Worm (Caenorhabditis elegans): Measurements from ENCODE around the gene F47C12.7.

DNA sequence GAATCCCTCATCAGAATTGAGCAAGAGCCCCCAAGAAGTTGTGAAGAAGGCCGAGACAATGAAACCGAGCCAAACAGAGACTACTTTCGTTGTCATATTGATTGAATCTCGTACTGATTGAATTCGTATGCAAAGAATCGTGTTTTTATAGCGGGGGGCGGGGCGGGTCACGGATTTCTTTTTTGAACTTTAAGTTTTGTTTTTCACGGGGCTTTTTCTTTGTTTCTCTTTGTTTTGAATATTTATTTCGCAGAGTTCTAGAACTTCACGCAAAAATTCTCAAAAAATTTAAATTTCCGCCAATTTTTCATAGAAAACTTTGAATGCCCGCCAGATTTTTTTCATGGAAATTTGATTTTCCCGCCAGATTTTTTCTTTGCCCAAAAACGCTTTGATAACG lies 39.2 kb downstream of the F47C12.7 start, which contains the start of gene clec-73:
- TF ChIP-seq med-1 (GFP tag; optimal IDR thresholded peaks at IDR 0.05; ENCODE audit: insufficient read depth), result no peak
- TF ChIP-seq ztf-23 (GFP tag; IDR thresholded peaks at IDR 0.05), result no peak
- TF ChIP-seq cog-1 (tag; optimal IDR thresholded peaks at IDR 0.05), result no peak
- TF ChIP-seq tab-1 (GFP tag; IDR thresholded peaks at IDR 0.05), result no peak
- no peak for TF ChIP-seq ref-1 (GFP tag; conservative IDR thresholded peaks at IDR 0.05)

Data from whole organism, midembryonic.